Fruit fly (Drosophila melanogaster) whole organism, embryonic: Measurements from ENCODE around the gene Fancl.

ENCODE experiments used
- Asciz ChIP-seq: fragments of 200-800 bp; sonication (Bioruptor generic); optimal IDR thresholded peaks from 2 replicates; lab custom pipeline; 2017; ENCODE audit warnings: missing biosample characterization, mild to moderate bottlenecking, missing genetic modification characterization, missing genetic modification reagents
- Atf3 ChIP-seq: fragments of 200-800 bp; sonication (Bioruptor generic); optimal IDR thresholded peaks from 3 replicates; lab custom pipeline; 2016; ENCODE audit warnings: missing biosample characterization, missing genetic modification characterization
- Bgb ChIP-seq: fragments of 200-800 bp; sonication (Bioruptor generic); IDR thresholded peaks from 2 replicates; pipeline ENCODE4 v1.3.6; 2022; ENCODE audit warnings: missing biosample characterization, missing genetic modification characterization; ENCODE audit not compliant: partially characterized antibody
- Blimp-1 ChIP-seq: fragments of 200-800 bp; sonication (Bioruptor generic); optimal IDR thresholded peaks from 3 replicates; lab custom pipeline; 2018; ENCODE audit warnings: missing biosample characterization, missing genetic modification characterization, mild to moderate bottlenecking, moderate library complexity, missing genetic modification reagents
- CG10462 ChIP-seq: fragments of 200-800 bp; sonication (Bioruptor generic); optimal IDR thresholded peaks from 2 replicates; lab custom pipeline; 2016; ENCODE audit warnings: missing biosample characterization, missing genetic modification characterization
- CG11093 ChIP-seq: fragments of 200-800 bp; sonication (Bioruptor generic); IDR thresholded peaks from 3 replicates; pipeline ENCODE4 v1.3.6; 2022; ENCODE audit warnings: missing biosample characterization, missing genetic modification characterization
- CG11560 ChIP-seq: fragments of 200-800 bp; sonication (Bioruptor generic); IDR thresholded peaks from 3 replicates; pipeline ENCODE4 v1.3.6; 2022; ENCODE audit warnings: missing biosample characterization, missing genetic modification characterization
- CG13296 ChIP-seq: fragments of 200-800 bp; sonication (Bioruptor generic); optimal IDR thresholded peaks from 3 replicates; lab custom pipeline; 2018; ENCODE audit warnings: missing biosample characterization, mild to moderate bottlenecking, missing genetic modification characterization
- CG14667 ChIP-seq: fragments of 200-800 bp; sonication (Bioruptor generic); IDR thresholded peaks from 2 replicates; pipeline ENCODE4 v1.3.6; 2022; ENCODE audit warnings: missing biosample characterization, missing genetic modification characterization
- CG17359 ChIP-seq: fragments of 200-800 bp; sonication (Bioruptor generic); optimal IDR thresholded peaks from 3 replicates; lab custom pipeline; 2018; ENCODE audit warnings: missing biosample characterization, mild to moderate bottlenecking, missing genetic modification characterization, moderate library complexity
- CG2889 ChIP-seq: fragments of 200-800 bp; sonication (Bioruptor generic); IDR thresholded peaks from 3 replicates; pipeline ENCODE4 v1.3.6; 2022; ENCODE audit warnings: missing biosample characterization, missing genetic modification characterization
- CG34422 ChIP-seq: fragments of 200-800 bp; sonication (Bioruptor generic); IDR thresholded peaks from 3 replicates; pipeline ENCODE4 v1.3.6; 2022; ENCODE audit warnings: missing biosample characterization, missing genetic modification characterization
- CG4282 ChIP-seq: fragments of 200-800 bp; sonication (Bioruptor generic); optimal IDR thresholded peaks from 2 replicates; lab custom pipeline; 2016; ENCODE audit warnings: missing biosample characterization, missing genetic modification characterization
- CG4328 ChIP-seq: fragments of 200-800 bp; sonication (Bioruptor generic); optimal IDR thresholded peaks from 3 replicates; lab custom pipeline; 2017; ENCODE audit warnings: missing biosample characterization, missing genetic modification reagents, missing genetic modification characterization
- CG5245 ChIP-seq: fragments of 200-800 bp; sonication (Bioruptor generic); optimal IDR thresholded peaks from 3 replicates; lab custom pipeline; 2016; ENCODE audit warnings: missing biosample characterization, missing genetic modification characterization
- CG6683 ChIP-seq: fragments of 200-800 bp; sonication (Bioruptor generic); optimal IDR thresholded peaks from 2 replicates; lab custom pipeline; 2017; ENCODE audit warnings: missing biosample characterization, mild to moderate bottlenecking, missing genetic modification characterization, missing genetic modification reagents
- CG6689 ChIP-seq: fragments of 200-800 bp; sonication (Bioruptor generic); IDR thresholded peaks from 2 replicates; pipeline ENCODE4 v1.3.6; 2022; ENCODE audit warnings: missing biosample characterization, missing genetic modification characterization
- CG7556 ChIP-seq: fragments of 200-800 bp; sonication (Bioruptor generic); optimal IDR thresholded peaks from 2 replicates; lab custom pipeline; 2017; ENCODE audit warnings: missing biosample characterization, mild to moderate bottlenecking, missing genetic modification characterization
- CG7745 ChIP-seq: fragments of 200-800 bp; sonication (Bioruptor generic); optimal IDR thresholded peaks from 2 replicates; lab custom pipeline; 2018; ENCODE audit warnings: missing biosample characterization, mild to moderate bottlenecking, missing genetic modification characterization, moderate library complexity
- CG7963 ChIP-seq: fragments of 200-800 bp; sonication (Bioruptor generic); IDR thresholded peaks from 3 replicates; pipeline ENCODE4 v1.3.6; 2022; ENCODE audit warnings: missing biosample characterization, missing genetic modification characterization; ENCODE audit not compliant: partially characterized antibody
- CG8388 ChIP-seq: fragments of 200-800 bp; sonication (Bioruptor generic); optimal IDR thresholded peaks from 2 replicates; lab custom pipeline; 2019; ENCODE audit warnings: missing biosample characterization, mild to moderate bottlenecking, missing genetic modification characterization, moderate library complexity
- CkIIα-i1 ChIP-seq: fragments of 200-800 bp; sonication (Bioruptor generic); IDR thresholded peaks from 2 replicates; pipeline ENCODE4 v1.3.6; 2022; ENCODE audit warnings: missing biosample characterization, missing genetic modification characterization
- Dip3 ChIP-seq: fragments of 200-800 bp; sonication (Bioruptor generic); optimal IDR thresholded peaks from 3 replicates; lab custom pipeline; 2016; ENCODE audit warnings: missing biosample characterization, missing genetic modification characterization
- Eip74EF ChIP-seq, 2 experiments: fragments of 200-800 bp in 1 of 2; fragments of >200 bp in 1 of 2; sonication (Bioruptor generic) in 1 of 2; optimal IDR thresholded peaks; 2 replicates each; lab custom pipeline; 2017 to 2019; ENCODE audit warnings: missing biosample characterization in 2 of 2, missing genetic modification characterization in 2 of 2, mild to moderate bottlenecking in 1 of 2, moderate library complexity in 1 of 2
- NFAT ChIP-seq: fragments of 200-800 bp; sonication (Bioruptor generic); IDR thresholded peaks from 2 replicates; pipeline ENCODE4 v1.3.6; 2022; ENCODE audit warnings: missing biosample characterization, missing genetic modification characterization
- Ravus ChIP-seq: fragments of 200-800 bp; sonication (Bioruptor generic); IDR thresholded peaks from 2 replicates; pipeline ENCODE4 v1.3.6; 2022; ENCODE audit warnings: missing biosample characterization, missing genetic modification characterization
- Scr ChIP-seq: fragments of 200-800 bp; sonication (Bioruptor generic); IDR thresholded peaks from 2 replicates; pipeline ENCODE4 v1.3.6; 2022; ENCODE audit warnings: missing biosample characterization, missing genetic modification characterization; ENCODE audit not compliant: partially characterized antibody
- ac ChIP-seq: fragments of 200-800 bp; sonication (Bioruptor generic); optimal IDR thresholded peaks from 3 replicates; lab custom pipeline; 2017; ENCODE audit warnings: missing biosample characterization, mild to moderate bottlenecking, missing genetic modification characterization
- amos ChIP-seq: fragments of 200-800 bp; sonication (Bioruptor generic); IDR thresholded peaks from 2 replicates; pipeline ENCODE4 v1.3.6; 2022; ENCODE audit warnings: missing biosample characterization, missing genetic modification characterization; ENCODE audit not compliant: partially characterized antibody
- chn ChIP-seq: fragments of 200-800 bp; sonication (Bioruptor generic); optimal IDR thresholded peaks from 2 replicates; lab custom pipeline; 2016; ENCODE audit warnings: missing biosample characterization, missing genetic modification characterization
- crc ChIP-seq: fragments of 200-800 bp; sonication (Bioruptor generic); optimal IDR thresholded peaks from 2 replicates; lab custom pipeline; 2016; ENCODE audit warnings: missing biosample characterization, missing genetic modification characterization
- dan ChIP-seq: fragments of 200-800 bp; sonication (Bioruptor generic); IDR thresholded peaks from 2 replicates; pipeline ENCODE4 v1.3.6; 2022; ENCODE audit warnings: missing biosample characterization, missing genetic modification characterization
- dimm ChIP-seq: fragments of 200-800 bp; sonication (Bioruptor generic); IDR thresholded peaks from 2 replicates; pipeline ENCODE4 v1.3.6; 2022; ENCODE audit warnings: missing biosample characterization, missing genetic modification characterization
- ewg ChIP-seq: fragments of 200-800 bp; sonication (Bioruptor generic); optimal IDR thresholded peaks from 3 replicates; lab custom pipeline; 2017; ENCODE audit warnings: mild to moderate bottlenecking, missing biosample characterization, missing genetic modification reagents, missing genetic modification characterization
- h ChIP-seq: fragments of >200 bp; optimal IDR thresholded peaks from 2 replicates; lab custom pipeline; 2017
- hkb ChIP-seq, 2 experiments: fragments of 200-800 bp in 1 of 2; fragments of >200 bp in 1 of 2; sonication (Bioruptor generic) in 1 of 2; IDR thresholded peaks in 1 of 2; optimal IDR thresholded peaks in 1 of 2; 2 replicates each; pipeline versions ENCODE4 v1.3.6 to Lab custom; 2017 to 2022; ENCODE audit warnings: missing biosample characterization in 1 of 2, missing genetic modification characterization in 1 of 2
- lbe ChIP-seq: fragments of 200-800 bp; sonication (Bioruptor generic); optimal IDR thresholded peaks from 2 replicates; lab custom pipeline; 2016; ENCODE audit warnings: missing biosample characterization, mild to moderate bottlenecking, missing genetic modification characterization
- mld ChIP-seq: fragments of 200-800 bp; sonication (Bioruptor generic); IDR thresholded peaks from 3 replicates; pipeline ENCODE4 v1.3.6; 2022; ENCODE audit warnings: missing biosample characterization, missing genetic modification characterization; ENCODE audit not compliant: partially characterized antibody
- otp ChIP-seq: fragments of 200-800 bp; sonication (Bioruptor generic); IDR thresholded peaks from 3 replicates; pipeline ENCODE4, ENCODE4 v1.3.6; 2022; ENCODE audit warnings: missing biosample characterization, missing genetic modification characterization
- pb ChIP-seq: fragments of 200-800 bp; sonication (Bioruptor generic); optimal IDR thresholded peaks from 3 replicates; lab custom pipeline; 2016; ENCODE audit warnings: missing biosample characterization, missing genetic modification characterization
- pfk ChIP-seq: fragments of 200-800 bp; sonication (Bioruptor generic); optimal IDR thresholded peaks from 2 replicates; lab custom pipeline; 2018; ENCODE audit warnings: missing biosample characterization, mild to moderate bottlenecking, missing genetic modification characterization, moderate library complexity
- ranshi ChIP-seq: fragments of 200-800 bp; sonication (Bioruptor generic); IDR thresholded peaks from 2 replicates; pipeline ENCODE4 v1.3.6; 2022; ENCODE audit warnings: missing biosample characterization, missing genetic modification characterization
- row ChIP-seq: fragments of 200-800 bp; sonication (Bioruptor generic); IDR thresholded peaks from 3 replicates; pipeline ENCODE4 v1.3.6; 2022; ENCODE audit warnings: missing biosample characterization, missing genetic modification characterization
- run ChIP-seq: fragments of 200-800 bp; sonication (Bioruptor generic); optimal IDR thresholded peaks from 3 replicates; lab custom pipeline; 2018; ENCODE audit warnings: missing biosample characterization, mild to moderate bottlenecking, missing genetic modification characterization
- sens-2 ChIP-seq: fragments of 200-800 bp; sonication (Bioruptor generic); IDR thresholded peaks from 2 replicates; pipeline ENCODE4 v1.3.6; 2022; ENCODE audit warnings: missing biosample characterization, missing genetic modification characterization
- seq ChIP-seq: fragments of 200-800 bp; sonication (Bioruptor generic); IDR thresholded peaks from 2 replicates; pipeline ENCODE4 v1.3.6; 2022; ENCODE audit warnings: missing biosample characterization, missing genetic modification characterization
- shn ChIP-seq: fragments of 200-800 bp; sonication (Bioruptor generic); optimal IDR thresholded peaks from 3 replicates; lab custom pipeline; 2016; ENCODE audit warnings: missing biosample characterization, missing genetic modification characterization
- stwl ChIP-seq: fragments of 200-800 bp; sonication (Bioruptor generic); optimal IDR thresholded peaks from 3 replicates; lab custom pipeline; 2018; ENCODE audit warnings: missing biosample characterization, mild to moderate bottlenecking, missing genetic modification characterization, moderate library complexity
- sug ChIP-seq: fragments of 200-800 bp; optimal IDR thresholded peaks from 2 replicates; lab custom pipeline; 2019; ENCODE audit warnings: missing biosample characterization, mild to moderate bottlenecking, missing genetic modification characterization, moderate library complexity
- ttk ChIP-seq: fragments of 200-800 bp; sonication (Bioruptor generic); IDR thresholded peaks from 2 replicates; pipeline ENCODE4 v2.1.2; 2022; ENCODE audit warnings: missing biosample characterization, missing genetic modification characterization

Fancl gene

dm6 chr3R:10052695-10053382 is at the start of gene Fancl, which contains the start of gene Npc2e (continued):
- TF ChIP-seq CG34422 (GFP tag; lab: Robert Waterston, UW), result no peak
- TF ChIP-seq NFAT (GFP tag; lab: Robert Waterston, UW), result no peak
- TF ChIP-seq h (lab: Kevin White, UChicago), result no peak
- no peak for TF ChIP-seq Asciz (GFP tag; lab: Kevin White, UChicago)
- no peak for TF ChIP-seq ac
- TF ChIP-seq CG2889 (GFP tag; lab: Robert Waterston, UW), result no peak
- TF ChIP-seq CkIIα-i1 (GFP tag; lab: Robert Waterston, UW), result no peak
- no peak for TF ChIP-seq chn
- no peak for TF ChIP-seq CG10462
- TF ChIP-seq Dip3 (GFP tag; lab: Kevin White, UChicago), result no peak
- TF ChIP-seq run (tag; lab: Kevin White, UChicago), result no peak
- TF ChIP-seq row (GFP tag; lab: Robert Waterston, UW), result no peak
- TF ChIP-seq CG4282 (GFP tag; lab: Kevin White, UChicago), result no peak
- peak; percentile 30; the same call in 1 of the 2 replicates for TF ChIP-seq Bgb (GFP tag; lab: Robert Waterston, UW)
- TF ChIP-seq ttk (GFP tag; lab: Robert Waterston, UW), result no peak
- TF ChIP-seq pb, result no peak
- TF ChIP-seq CG6683 (GFP tag; lab: Kevin White, UChicago), result no peak
- no peak for TF ChIP-seq crc
- no peak for TF ChIP-seq lbe
- no peak for TF ChIP-seq dimm (GFP tag; lab: Robert Waterston, UW)
- no peak for TF ChIP-seq CG5245 (GFP tag; lab: Kevin White, UChicago)
- peak; percentile 44 for TF ChIP-seq stwl (tag; lab: Kevin White, UChicago)
- no peak for TF ChIP-seq CG8388 (GFP tag; lab: Kevin White, UChicago)
- TF ChIP-seq sug (tag; lab: Kevin White, UChicago), result no peak
- TF ChIP-seq hkb (optimal IDR thresholded peaks at IDR 0.05; lab: Kevin White, UChicago), result no peak
- no peak for TF ChIP-seq hkb (GFP tag; IDR thresholded peaks at IDR 0.05; lab: Robert Waterston, UW)
- no peak for TF ChIP-seq CG14667 (GFP tag; lab: Robert Waterston, UW)
- no peak for TF ChIP-seq Atf3 (GFP tag; lab: Kevin White, UChicago)
- no peak for TF ChIP-seq CG4328
- no peak for TF ChIP-seq sens-2
- TF ChIP-seq Ravus (GFP tag; lab: Robert Waterston, UW), result no peak
- 0 out of 2 replicates have a peak, but pooled peaks have one; percentile 20 for TF ChIP-seq ranshi (GFP tag; lab: Robert Waterston, UW)
- TF ChIP-seq CG13296 (GFP tag; lab: Kevin White, UChicago), result no peak
- TF ChIP-seq CG11560 (tag; lab: Robert Waterston, UW), result no peak
- TF ChIP-seq Scr (GFP tag; lab: Robert Waterston, UW), result peak; percentile 46; the same call in 1 of the 2 replicates
- no peak for TF ChIP-seq pfk
- no peak for TF ChIP-seq CG7556
- no peak for TF ChIP-seq CG7745 (tag; lab: Kevin White, UChicago)
- TF ChIP-seq CG6689, result no peak
- TF ChIP-seq seq (GFP tag; lab: Robert Waterston, UW), result no peak
- TF ChIP-seq shn (GFP tag; lab: Kevin White, UChicago), result no peak
- TF ChIP-seq ewg (GFP tag; lab: Kevin White, UChicago), result no peak
- no peak for TF ChIP-seq Eip74EF (GFP tag; optimal IDR thresholded peaks at IDR 0.05; lab: Kevin White, UChicago)
- TF ChIP-seq Blimp-1 (GFP tag; lab: Kevin White, UChicago), result no peak
- no peak for TF ChIP-seq dan (GFP tag; lab: Robert Waterston, UW)
- no peak for TF ChIP-seq otp (GFP tag; lab: Robert Waterston, UW)
- no peak for TF ChIP-seq mld (GFP tag; lab: Robert Waterston, UW)
- TF ChIP-seq CG7963 (GFP tag; lab: Robert Waterston, UW), result no peak
- 0 out of 2 replicates have a peak, but pooled peaks have one; percentile 24 for TF ChIP-seq amos (GFP tag; lab: Robert Waterston, UW)
- TF ChIP-seq CG17359 (tag; lab: Kevin White, UChicago), result no peak
- no peak for TF ChIP-seq CG11093 (GFP tag; lab: Robert Waterston, UW)
